Fruit fly (Drosophila melanogaster) whole organism, embryonic: Measurements from ENCODE around the gene CG15803.

ENCODE experiments used
- Abd-B ChIP-seq: fragments of 200-800 bp; sonication (Bioruptor generic); optimal IDR thresholded peaks from 2 replicates; lab custom pipeline; 2018; ENCODE audit warnings: missing biosample characterization, mild to moderate bottlenecking, missing genetic modification characterization, moderate library complexity
- B-H2 ChIP-seq: fragments of 200-800 bp; sonication (Bioruptor generic); optimal IDR thresholded peaks from 2 replicates; lab custom pipeline; 2018; ENCODE audit warnings: missing biosample characterization, mild to moderate bottlenecking, missing genetic modification characterization
- BEAF-32 ChIP-seq: fragments of 200-800 bp; sonication (Bioruptor generic); optimal IDR thresholded peaks from 3 replicates; lab custom pipeline; 2017; ENCODE audit warnings: missing biosample characterization, missing genetic modification characterization, mild to moderate bottlenecking, moderate library complexity, missing genetic modification reagents
- CG10267 ChIP-seq: fragments of 200-800 bp; sonication (Bioruptor generic); optimal IDR thresholded peaks from 2 replicates; lab custom pipeline; 2018; ENCODE audit warnings: missing biosample characterization, mild to moderate bottlenecking, missing genetic modification characterization, moderate library complexity
- CG10274 ChIP-seq: fragments of 200-800 bp; sonication (Bioruptor generic); optimal IDR thresholded peaks from 3 replicates; lab custom pipeline; 2017; ENCODE audit warnings: missing biosample characterization, mild to moderate bottlenecking, missing genetic modification characterization
- CG12942 ChIP-seq: fragments of 200-800 bp; sonication (Bioruptor generic); optimal IDR thresholded peaks from 3 replicates; lab custom pipeline; 2016; ENCODE audit warnings: missing biosample characterization, missing genetic modification characterization
- CG13624 ChIP-seq: fragments of 200-800 bp; sonication (Bioruptor generic); optimal IDR thresholded peaks from 2 replicates; lab custom pipeline; 2016; ENCODE audit warnings: missing biosample characterization, missing genetic modification characterization
- CG14050 ChIP-seq: fragments of 200-800 bp; sonication (Bioruptor generic); IDR thresholded peaks from 3 replicates; pipeline ENCODE4 v1.3.6; 2022; ENCODE audit warnings: missing biosample characterization, missing genetic modification characterization
- CG15011 ChIP-seq: fragments of 200-800 bp; sonication (Bioruptor generic); optimal IDR thresholded peaks from 3 replicates; lab custom pipeline; 2018; ENCODE audit warnings: missing biosample characterization, mild to moderate bottlenecking, missing genetic modification characterization
- CG15514 ChIP-seq: fragments of 200-800 bp; sonication (Bioruptor generic); optimal IDR thresholded peaks from 3 replicates; lab custom pipeline; 2017; ENCODE audit warnings: missing biosample characterization, missing genetic modification characterization, mild to moderate bottlenecking, moderate library complexity, missing genetic modification reagents
- CG15601 ChIP-seq: fragments of 200-800 bp; sonication (Bioruptor generic); optimal IDR thresholded peaks from 3 replicates; lab custom pipeline; 2019; ENCODE audit warnings: missing biosample characterization, mild to moderate bottlenecking, missing genetic modification characterization, moderate library complexity
- CG1647 ChIP-seq: fragments of 200-800 bp; sonication (Bioruptor generic); optimal IDR thresholded peaks from 3 replicates; lab custom pipeline; 2016; ENCODE audit warnings: missing biosample characterization, missing genetic modification characterization
- CG17802 ChIP-seq: fragments of 200-800 bp; sonication (Bioruptor generic); optimal IDR thresholded peaks from 2 replicates; lab custom pipeline; 2018; ENCODE audit warnings: missing biosample characterization, mild to moderate bottlenecking, missing genetic modification characterization, moderate library complexity
- CG1832 ChIP-seq: fragments of 200-800 bp; sonication (Bioruptor generic); optimal IDR thresholded peaks from 2 replicates; lab custom pipeline; 2017; ENCODE audit warnings: missing biosample characterization, mild to moderate bottlenecking, missing genetic modification characterization, inconsistent platforms
- CG33213 ChIP-seq: fragments of 200-800 bp; sonication (Bioruptor generic); optimal IDR thresholded peaks from 3 replicates; lab custom pipeline; 2016; ENCODE audit warnings: missing biosample characterization, missing genetic modification characterization
- CG34376 ChIP-seq: fragments of 200-800 bp; sonication (Bioruptor generic); optimal IDR thresholded peaks from 2 replicates; lab custom pipeline; 2018; ENCODE audit warnings: missing biosample characterization, mild to moderate bottlenecking, missing genetic modification characterization
- CG3847 ChIP-seq: fragments of 200-800 bp; sonication (Bioruptor generic); IDR thresholded peaks from 2 replicates; pipeline ENCODE4 v1.3.6; 2022; ENCODE audit warnings: missing biosample characterization, missing genetic modification characterization
- CG4424 ChIP-seq: fragments of 200-800 bp; sonication (Bioruptor generic); optimal IDR thresholded peaks from 3 replicates; lab custom pipeline; 2016; ENCODE audit warnings: missing biosample characterization, missing genetic modification characterization
- CG7271 ChIP-seq: fragments of 200-800 bp; sonication (Bioruptor generic); optimal IDR thresholded peaks from 2 replicates; lab custom pipeline; 2018; ENCODE audit warnings: missing biosample characterization, mild to moderate bottlenecking, missing genetic modification characterization, moderate library complexity
- CG7786 ChIP-seq: fragments of 200-800 bp; sonication (Bioruptor generic); optimal IDR thresholded peaks from 2 replicates; lab custom pipeline; 2016; ENCODE audit warnings: missing biosample characterization, missing genetic modification characterization
- Chrac-16 ChIP-seq: fragments of 200-800 bp; sonication (Bioruptor generic); optimal IDR thresholded peaks from 3 replicates; lab custom pipeline; 2016; ENCODE audit warnings: missing biosample characterization, missing genetic modification characterization
- CkIIα-i1 ChIP-seq: fragments of 200-800 bp; sonication (Bioruptor generic); IDR thresholded peaks from 2 replicates; pipeline ENCODE4 v1.3.6; 2022; ENCODE audit warnings: missing biosample characterization, missing genetic modification characterization
- Dp ChIP-seq: fragments of 200-800 bp; sonication (Bioruptor generic); optimal IDR thresholded peaks from 2 replicates; lab custom pipeline; 2018; ENCODE audit warnings: missing biosample characterization, mild to moderate bottlenecking, missing genetic modification characterization, moderate library complexity
- Fer1 ChIP-seq: fragments of 200-800 bp; sonication (Bioruptor generic); optimal IDR thresholded peaks from 2 replicates; lab custom pipeline; 2017; ENCODE audit warnings: missing biosample characterization, mild to moderate bottlenecking, missing genetic modification characterization
- HLH4C ChIP-seq: fragments of 200-800 bp; sonication (Bioruptor generic); IDR thresholded peaks from 3 replicates; pipeline ENCODE4 v1.3.6; 2022; ENCODE audit warnings: missing biosample characterization, missing genetic modification characterization; ENCODE audit not compliant: partially characterized antibody
- NC2α ChIP-seq: fragments of 200-800 bp; sonication (Bioruptor generic); optimal IDR thresholded peaks from 2 replicates; lab custom pipeline; 2016; ENCODE audit warnings: missing biosample characterization, missing genetic modification characterization
- Opbp ChIP-seq: fragments of 200-800 bp; sonication (Bioruptor generic); IDR thresholded peaks from 3 replicates; pipeline ENCODE4 v1.3.6; 2022; ENCODE audit warnings: missing biosample characterization, missing genetic modification characterization; ENCODE audit not compliant: partially characterized antibody
- Sox102F ChIP-seq: fragments of 200-800 bp; sonication (Bioruptor generic); optimal IDR thresholded peaks from 2 replicates; lab custom pipeline; 2018; ENCODE audit warnings: missing biosample characterization, mild to moderate bottlenecking, missing genetic modification characterization, moderate library complexity
- Taf1 ChIP-seq: fragments of 200-800 bp; sonication (Bioruptor generic); IDR thresholded peaks from 2 replicates; pipeline ENCODE4 v1.3.6; 2022; ENCODE audit warnings: missing biosample characterization, missing genetic modification characterization
- Trl ChIP-seq, 3 experiments: fragments of >200 bp in 2 of 3; fragments of 200-800 bp in 1 of 3; sonication (Bioruptor generic) in 1 of 3; optimal IDR thresholded peaks; 2 replicates in 1 of 3; 3 replicates in 2 of 3; lab custom pipeline; 2016 to 2017; ENCODE audit warnings: missing biosample characterization in 1 of 3, missing genetic modification characterization in 1 of 3
- Xbp1 ChIP-seq: fragments of 200-800 bp; sonication (Bioruptor generic); optimal IDR thresholded peaks from 3 replicates; lab custom pipeline; 2016; ENCODE audit warnings: missing biosample characterization, mild to moderate bottlenecking, missing genetic modification characterization
- YL-1 ChIP-seq: fragments of 200-800 bp; sonication (Bioruptor generic); optimal IDR thresholded peaks from 3 replicates; lab custom pipeline; 2017; ENCODE audit warnings: missing biosample characterization, mild to moderate bottlenecking, missing genetic modification characterization
- ac ChIP-seq: fragments of 200-800 bp; sonication (Bioruptor generic); optimal IDR thresholded peaks from 3 replicates; lab custom pipeline; 2017; ENCODE audit warnings: missing biosample characterization, mild to moderate bottlenecking, missing genetic modification characterization
- ato ChIP-seq: fragments of 200-800 bp; sonication (Bioruptor generic); IDR thresholded peaks from 2 replicates; pipeline ENCODE4 v1.3.6; 2022; ENCODE audit warnings: missing biosample characterization, missing genetic modification characterization; ENCODE audit not compliant: partially characterized antibody
- bab2 ChIP-seq: fragments of 200-800 bp; sonication (Bioruptor generic); optimal IDR thresholded peaks from 2 replicates; lab custom pipeline; 2016; ENCODE audit warnings: missing biosample characterization, missing genetic modification characterization
- ems ChIP-seq: fragments of 200-800 bp; sonication (Bioruptor generic); optimal IDR thresholded peaks from 3 replicates; lab custom pipeline; 2016; ENCODE audit warnings: missing biosample characterization, missing genetic modification characterization
- ewg ChIP-seq: fragments of 200-800 bp; sonication (Bioruptor generic); optimal IDR thresholded peaks from 3 replicates; lab custom pipeline; 2017; ENCODE audit warnings: mild to moderate bottlenecking, missing biosample characterization, missing genetic modification reagents, missing genetic modification characterization
- lab ChIP-seq: fragments of 200-800 bp; sonication (Bioruptor generic); optimal IDR thresholded peaks from 3 replicates; lab custom pipeline; 2017; ENCODE audit warnings: missing biosample characterization, missing genetic modification characterization, mild to moderate bottlenecking, moderate library complexity, missing genetic modification reagents
- org-1 ChIP-seq: fragments of 200-800 bp; sonication (Bioruptor generic); optimal IDR thresholded peaks from 2 replicates; lab custom pipeline; 2017; ENCODE audit warnings: missing biosample characterization, missing genetic modification characterization
- ro ChIP-seq: fragments of 200-800 bp; sonication (Bioruptor generic); IDR thresholded peaks from 2 replicates; pipeline ENCODE4 v1.3.6; 2022; ENCODE audit warnings: missing biosample characterization, missing genetic modification characterization
- slbo ChIP-seq: fragments of 200-800 bp; sonication (Bioruptor generic); IDR thresholded peaks from 2 replicates; pipeline ENCODE4 v1.3.6; 2022; ENCODE audit warnings: missing biosample characterization, missing genetic modification characterization
- sna ChIP-seq: fragments of 200-800 bp; sonication (Bioruptor generic); IDR thresholded peaks from 2 replicates; pipeline ENCODE4 v1.3.6; 2022; ENCODE audit warnings: missing biosample characterization, missing genetic modification characterization; ENCODE audit not compliant: partially characterized antibody
- so ChIP-seq: fragments of 200-800 bp; sonication (Bioruptor generic); IDR thresholded peaks from 3 replicates; pipeline ENCODE4 v1.3.6; 2022; ENCODE audit warnings: missing biosample characterization, missing genetic modification characterization
- stwl ChIP-seq: fragments of 200-800 bp; sonication (Bioruptor generic); optimal IDR thresholded peaks from 3 replicates; lab custom pipeline; 2018; ENCODE audit warnings: missing biosample characterization, mild to moderate bottlenecking, missing genetic modification characterization, moderate library complexity
- tin ChIP-seq: fragments of 200-800 bp; sonication (Bioruptor generic); optimal IDR thresholded peaks from 3 replicates; lab custom pipeline; 2016; ENCODE audit warnings: missing biosample characterization, missing genetic modification characterization
- toy ChIP-seq: fragments of 200-800 bp; sonication (Bioruptor generic); IDR thresholded peaks from 2 replicates; pipeline ENCODE4 v1.3.6; 2022; ENCODE audit warnings: missing biosample characterization, missing genetic modification characterization
- trh ChIP-seq: fragments of 200-800 bp; sonication (Bioruptor generic); optimal IDR thresholded peaks from 2 replicates; lab custom pipeline; 2016; ENCODE audit warnings: missing biosample characterization, missing genetic modification characterization
- ttk ChIP-seq: fragments of 200-800 bp; sonication (Bioruptor generic); IDR thresholded peaks from 2 replicates; pipeline ENCODE4 v2.1.2; 2022; ENCODE audit warnings: missing biosample characterization, missing genetic modification characterization
- zen ChIP-seq: fragments of 200-800 bp; sonication (Bioruptor generic); optimal IDR thresholded peaks from 3 replicates; lab custom pipeline; 2018; ENCODE audit warnings: missing biosample characterization, mild to moderate bottlenecking, missing genetic modification characterization, moderate library complexity
- zf30C ChIP-seq: fragments of 200-800 bp; sonication (Bioruptor generic); optimal IDR thresholded peaks from 3 replicates; lab custom pipeline; 2018; ENCODE audit warnings: missing biosample characterization, mild to moderate bottlenecking, missing genetic modification characterization

Gene CG15803

dm6 chr3R:18301569-18301968 is 59.0 kb downstream of the CG15803 start, which contains the start of gene Polr1E (continued):
- peak; percentile 83 for TF ChIP-seq YL-1 (GFP tag; lab: Kevin White, UChicago)
- TF ChIP-seq CG15514 (GFP tag; lab: Kevin White, UChicago): peak; percentile 43
- peak; percentile 24 for TF ChIP-seq Xbp1 (GFP tag; lab: Kevin White, UChicago)
- no peak for TF ChIP-seq CG34376 (GFP tag; lab: Kevin White, UChicago)
- no peak for TF ChIP-seq Fer1 (GFP tag; lab: Kevin White, UChicago)
- no peak for TF ChIP-seq CG1832 (GFP tag; lab: Kevin White, UChicago)
- TF ChIP-seq so (GFP tag; lab: Robert Waterston, UW): no peak
- peak; percentile 99 for TF ChIP-seq stwl
- no peak for TF ChIP-seq lab (GFP tag; lab: Kevin White, UChicago)
- TF ChIP-seq slbo (GFP tag; lab: Robert Waterston, UW): no peak
- TF ChIP-seq zf30C (GFP tag; lab: Kevin White, UChicago): no peak
- TF ChIP-seq sna: peak; percentile 35; the same call in 1 of the 2 replicates
- no peak for TF ChIP-seq CG15011 (GFP tag; lab: Kevin White, UChicago)
- peak; percentile 60 for TF ChIP-seq BEAF-32 (GFP tag; lab: Kevin White, UChicago)
- TF ChIP-seq CG3847 (GFP tag; lab: Robert Waterston, UW): 0 out of 2 replicates have a peak, but pooled peaks have one; percentile 4
- no peak for TF ChIP-seq NC2α (GFP tag; lab: Kevin White, UChicago)
- TF ChIP-seq toy (GFP tag; lab: Robert Waterston, UW): no peak
- TF ChIP-seq CG7786 (GFP tag; lab: Kevin White, UChicago): no peak
- TF ChIP-seq Chrac-16 (GFP tag; lab: Kevin White, UChicago): no peak
- TF ChIP-seq bab2: no peak
- no peak for TF ChIP-seq Sox102F (GFP tag; lab: Kevin White, UChicago)
- peak; percentile 75 for TF ChIP-seq ato
- no peak for TF ChIP-seq ro (GFP tag; lab: Robert Waterston, UW)
- peak; percentile 19 for TF ChIP-seq ems (GFP tag; lab: Kevin White, UChicago)
- no peak for TF ChIP-seq CG7271 (tag; lab: Kevin White, UChicago)
- TF ChIP-seq org-1 (GFP tag; lab: Kevin White, UChicago): no peak
- no peak for TF ChIP-seq CG1647 (GFP tag; lab: Kevin White, UChicago)
- peak; percentile 94 for TF ChIP-seq Dp (GFP tag; lab: Kevin White, UChicago)
- no peak for TF ChIP-seq Trl (optimal IDR thresholded peaks at IDR 0.05; lab: Kevin White, UChicago)
- TF ChIP-seq Trl (GFP tag; optimal IDR thresholded peaks at IDR 0.05; lab: Kevin White, UChicago): no peak
- TF ChIP-seq CG15601 (tag; lab: Kevin White, UChicago): peak; percentile 0
- TF ChIP-seq CkIIα-i1 (GFP tag; lab: Robert Waterston, UW): no peak
- TF ChIP-seq CG10274 (GFP tag; lab: Kevin White, UChicago): no peak
- TF ChIP-seq CG33213: peak; percentile 24
- TF ChIP-seq ewg (GFP tag; lab: Kevin White, UChicago): no peak
- no peak for TF ChIP-seq ttk
- TF ChIP-seq ac (GFP tag; lab: Kevin White, UChicago): no peak
- TF ChIP-seq trh (GFP tag; lab: Kevin White, UChicago): no peak
- peak; percentile 13 for TF ChIP-seq CG13624 (GFP tag; lab: Kevin White, UChicago)
- TF ChIP-seq CG14050: no peak
- no peak for TF ChIP-seq CG17802 (tag; lab: Kevin White, UChicago)
- no peak for TF ChIP-seq CG4424 (GFP tag; lab: Kevin White, UChicago)
- TF ChIP-seq CG12942 (GFP tag; lab: Kevin White, UChicago): no peak
- peak; percentile 44 for TF ChIP-seq CG10267 (tag; lab: Kevin White, UChicago)
- TF ChIP-seq Taf1 (GFP tag; lab: Robert Waterston, UW): no peak
- TF ChIP-seq Abd-B (GFP tag; lab: Kevin White, UChicago): no peak
- no peak for TF ChIP-seq zen (tag; lab: Kevin White, UChicago)
- peak; percentile 45 for TF ChIP-seq B-H2
- TF ChIP-seq tin (GFP tag; lab: Kevin White, UChicago): no peak
- peak; percentile 63; the same call in 2 of the 3 replicates for TF ChIP-seq Opbp
- TF ChIP-seq HLH4C: peak; percentile 81
